Fruit fly (Drosophila melanogaster) whole organism, embryonic: ENCODE results near the gene Cka.
A peak's percentile ranks its signal among the peaks of the same experiment; 100 is the strongest.

ENCODE experiments used
- Atf-2 ChIP-seq: fragments of 200-800 bp; sonication (Bioruptor generic); optimal IDR thresholded peaks from 2 replicates; lab custom pipeline; 2016; ENCODE audit warnings: missing biosample characterization, missing genetic modification characterization
- B-H2 ChIP-seq: fragments of 200-800 bp; sonication (Bioruptor generic); optimal IDR thresholded peaks from 2 replicates; lab custom pipeline; 2018; ENCODE audit warnings: missing biosample characterization, mild to moderate bottlenecking, missing genetic modification characterization
- CG10147 ChIP-seq: fragments of 200-800 bp; sonication (Bioruptor generic); optimal IDR thresholded peaks from 2 replicates; lab custom pipeline; 2019; ENCODE audit warnings: missing biosample characterization, mild to moderate bottlenecking, missing genetic modification characterization, moderate library complexity
- CG10366 ChIP-seq: fragments of 200-800 bp; sonication (Bioruptor generic); IDR thresholded peaks from 2 replicates; pipeline ENCODE4 v1.3.6; 2022; ENCODE audit warnings: missing biosample characterization, missing genetic modification characterization
- CG11456 ChIP-seq: fragments of 200-800 bp; sonication (Bioruptor generic); IDR thresholded peaks from 3 replicates; pipeline ENCODE4 v1.3.6; 2022; ENCODE audit warnings: missing biosample characterization, missing genetic modification characterization
- CG14710 ChIP-seq: fragments of 200-800 bp; sonication (Bioruptor generic); optimal IDR thresholded peaks from 3 replicates; lab custom pipeline; 2019; ENCODE audit warnings: missing biosample characterization, mild to moderate bottlenecking, missing genetic modification characterization, moderate library complexity
- CG1647 ChIP-seq: fragments of 200-800 bp; sonication (Bioruptor generic); optimal IDR thresholded peaks from 3 replicates; lab custom pipeline; 2016; ENCODE audit warnings: missing biosample characterization, missing genetic modification characterization
- CG17361 ChIP-seq: fragments of 200-800 bp; sonication (Bioruptor generic); IDR thresholded peaks from 3 replicates; pipeline ENCODE4 v1.3.6; 2022; ENCODE audit warnings: missing biosample characterization, missing genetic modification characterization
- CG18262 ChIP-seq: fragments of 200-800 bp; optimal IDR thresholded peaks from 3 replicates; lab custom pipeline; 2019; ENCODE audit warnings: missing biosample characterization, mild to moderate bottlenecking, missing genetic modification characterization, moderate library complexity
- CG18764 ChIP-seq: fragments of 200-800 bp; sonication (Bioruptor generic); optimal IDR thresholded peaks from 3 replicates; lab custom pipeline; 2016; ENCODE audit warnings: missing biosample characterization, missing genetic modification characterization
- CG30431 ChIP-seq: fragments of 200-800 bp; sonication (Bioruptor generic); optimal IDR thresholded peaks from 2 replicates; lab custom pipeline; 2017; ENCODE audit warnings: missing biosample characterization, missing genetic modification characterization
- CG32772 ChIP-seq: fragments of 200-800 bp; sonication (Bioruptor generic); IDR thresholded peaks from 2 replicates; pipeline ENCODE4 v1.3.6; 2022; ENCODE audit warnings: missing biosample characterization, missing genetic modification characterization
- CG34224 ChIP-seq: fragments of 200-800 bp; sonication (Bioruptor generic); IDR thresholded peaks from 3 replicates; pipeline ENCODE4 v1.3.6; 2022; ENCODE audit warnings: missing biosample characterization, missing genetic modification characterization; ENCODE audit not compliant: partially characterized antibody
- CG5245 ChIP-seq: fragments of 200-800 bp; sonication (Bioruptor generic); optimal IDR thresholded peaks from 3 replicates; lab custom pipeline; 2016; ENCODE audit warnings: missing biosample characterization, missing genetic modification characterization
- CG8944 ChIP-seq: fragments of 200-800 bp; sonication (Bioruptor generic); optimal IDR thresholded peaks from 3 replicates; lab custom pipeline; 2016; ENCODE audit warnings: missing biosample characterization, missing genetic modification characterization
- Camta ChIP-seq: fragments of 200-800 bp; sonication (Bioruptor generic); optimal IDR thresholded peaks from 2 replicates; lab custom pipeline; 2016; ENCODE audit warnings: missing biosample characterization, missing genetic modification characterization
- Gug ChIP-seq: fragments of 200-800 bp; sonication (Bioruptor generic); IDR thresholded peaks from 4 replicates; pipeline ENCODE4 v1.3.6; 2022; ENCODE audit warnings: missing biosample characterization, missing genetic modification characterization
- HLH4C ChIP-seq: fragments of 200-800 bp; sonication (Bioruptor generic); IDR thresholded peaks from 3 replicates; pipeline ENCODE4 v1.3.6; 2022; ENCODE audit warnings: missing biosample characterization, missing genetic modification characterization; ENCODE audit not compliant: partially characterized antibody
- HmgD ChIP-seq: fragments of 200-800 bp; sonication (Bioruptor generic); optimal IDR thresholded peaks from 3 replicates; lab custom pipeline; 2016; ENCODE audit warnings: missing biosample characterization, missing genetic modification characterization
- Hr78 ChIP-seq, 2 experiments: fragments of 200-800 bp in 1 of 2; fragments of >200 bp in 1 of 2; sonication (Bioruptor generic) in 1 of 2; optimal IDR thresholded peaks; 2 replicates each; lab custom pipeline; 2017 to 2019; ENCODE audit warnings: missing biosample characterization in 2 of 2, missing genetic modification characterization in 2 of 2, mild to moderate bottlenecking in 1 of 2, moderate library complexity in 1 of 2
- Lim3 ChIP-seq: fragments of 200-800 bp; sonication (Bioruptor generic); IDR thresholded peaks from 2 replicates; pipeline ENCODE4 v1.3.6; 2022; ENCODE audit warnings: missing biosample characterization, missing genetic modification characterization
- Max ChIP-seq: fragments of 200-800 bp; sonication (Bioruptor generic); optimal IDR thresholded peaks from 2 replicates; lab custom pipeline; 2016; ENCODE audit warnings: missing biosample characterization, mild to moderate bottlenecking, missing genetic modification characterization
- Meics ChIP-seq: fragments of 200-800 bp; sonication (Bioruptor generic); optimal IDR thresholded peaks from 2 replicates; lab custom pipeline; 2017; ENCODE audit warnings: missing biosample characterization, mild to moderate bottlenecking, missing genetic modification characterization
- Mrtf ChIP-seq: fragments of 200-800 bp; sonication (Bioruptor generic); IDR thresholded peaks from 3 replicates; pipeline ENCODE4 v1.3.6; 2022; ENCODE audit warnings: missing biosample characterization, missing genetic modification characterization
- NC2β ChIP-seq: fragments of 200-800 bp; sonication (Bioruptor generic); optimal IDR thresholded peaks from 2 replicates; lab custom pipeline; 2016; ENCODE audit warnings: missing biosample characterization, missing genetic modification characterization
- NK7.1 ChIP-seq: fragments of 200-800 bp; sonication (Bioruptor generic); optimal IDR thresholded peaks from 3 replicates; lab custom pipeline; 2016; ENCODE audit warnings: missing biosample characterization, missing genetic modification characterization
- Nf-YC ChIP-seq: fragments of 200-800 bp; optimal IDR thresholded peaks from 3 replicates; lab custom pipeline; 2019; ENCODE audit warnings: missing biosample characterization, mild to moderate bottlenecking, missing genetic modification characterization, moderate library complexity
- Ravus ChIP-seq: fragments of 200-800 bp; sonication (Bioruptor generic); IDR thresholded peaks from 2 replicates; pipeline ENCODE4 v1.3.6; 2022; ENCODE audit warnings: missing biosample characterization, missing genetic modification characterization
- Spps ChIP-seq: fragments of 200-800 bp; sonication (Bioruptor generic); optimal IDR thresholded peaks from 2 replicates; lab custom pipeline; 2018; ENCODE audit warnings: missing biosample characterization, mild to moderate bottlenecking, missing genetic modification characterization
- Tbp ChIP-seq: fragments of >200 bp; optimal IDR thresholded peaks from 2 replicates; lab custom pipeline; 2018; ENCODE audit warnings: missing biosample characterization, missing genetic modification characterization
- ase ChIP-seq: fragments of 200-800 bp; sonication (Bioruptor generic); IDR thresholded peaks from 3 replicates; pipeline ENCODE4 v1.3.6; 2022; ENCODE audit warnings: missing biosample characterization, missing genetic modification characterization
- ash1 ChIP-seq: fragments of 200-800 bp; sonication (Bioruptor generic); optimal IDR thresholded peaks from 2 replicates; lab custom pipeline; 2018; ENCODE audit warnings: missing biosample characterization, mild to moderate bottlenecking, missing genetic modification characterization
- corto ChIP-seq: fragments of 200-800 bp; sonication (Bioruptor generic); optimal IDR thresholded peaks from 2 replicates; lab custom pipeline; 2016; ENCODE audit warnings: missing biosample characterization, mild to moderate bottlenecking, missing genetic modification characterization, moderate library complexity
- da ChIP-seq: fragments of 200-800 bp; sonication (Bioruptor generic); optimal IDR thresholded peaks from 2 replicates; lab custom pipeline; 2016; ENCODE audit warnings: missing biosample characterization, missing genetic modification characterization
- dimm ChIP-seq: fragments of 200-800 bp; sonication (Bioruptor generic); IDR thresholded peaks from 2 replicates; pipeline ENCODE4 v1.3.6; 2022; ENCODE audit warnings: missing biosample characterization, missing genetic modification characterization
- exex ChIP-seq: fragments of 200-800 bp; sonication (Bioruptor generic); optimal IDR thresholded peaks from 4 replicates; lab custom pipeline; 2018; ENCODE audit warnings: missing biosample characterization, mild to moderate bottlenecking, missing genetic modification characterization, moderate library complexity
- eyg ChIP-seq: fragments of 200-800 bp; sonication (Bioruptor generic); optimal IDR thresholded peaks from 3 replicates; lab custom pipeline; 2016; ENCODE audit warnings: missing biosample characterization, missing genetic modification characterization
- gro ChIP-seq: fragments of 200-800 bp; sonication (Bioruptor generic); optimal IDR thresholded peaks from 2 replicates; lab custom pipeline; 2016; ENCODE audit warnings: missing biosample characterization, missing genetic modification characterization
- gsb-n ChIP-seq: fragments of 200-800 bp; sonication (Bioruptor generic); optimal IDR thresholded peaks from 3 replicates; lab custom pipeline; 2018; ENCODE audit warnings: missing biosample characterization, mild to moderate bottlenecking, missing genetic modification characterization
- ind ChIP-seq: fragments of 200-800 bp; sonication (Bioruptor generic); optimal IDR thresholded peaks from 3 replicates; lab custom pipeline; 2016; ENCODE audit warnings: missing biosample characterization, missing genetic modification characterization
- lov ChIP-seq, 2 experiments: fragments of 200-800 bp in 1 of 2; fragments of >200 bp in 1 of 2; sonication (Bioruptor generic) in 1 of 2; IDR thresholded peaks in 1 of 2; optimal IDR thresholded peaks in 1 of 2; 2 replicates in 1 of 2; 3 replicates in 1 of 2; pipeline versions ENCODE4 v1.3.6 to Lab custom; 2017 to 2022; ENCODE audit warnings: missing biosample characterization in 1 of 2, missing genetic modification characterization in 1 of 2
- luna ChIP-seq: fragments of 200-800 bp; sonication (Bioruptor generic); optimal IDR thresholded peaks from 2 replicates; lab custom pipeline; 2016; ENCODE audit warnings: missing biosample characterization, missing genetic modification characterization
- odd ChIP-seq: fragments of 200-800 bp; sonication (Bioruptor generic); optimal IDR thresholded peaks from 2 replicates; lab custom pipeline; 2017; ENCODE audit warnings: missing biosample characterization, mild to moderate bottlenecking, missing genetic modification characterization
- psq ChIP-seq: fragments of 200-800 bp; sonication (Bioruptor generic); optimal IDR thresholded peaks from 2 replicates; lab custom pipeline; 2017; ENCODE audit warnings: missing biosample characterization, missing genetic modification characterization
- scrt ChIP-seq: fragments of 200-800 bp; sonication (Bioruptor generic); optimal IDR thresholded peaks from 2 replicates; lab custom pipeline; 2018; ENCODE audit warnings: missing biosample characterization, mild to moderate bottlenecking, missing genetic modification characterization, moderate library complexity
- seq ChIP-seq: fragments of 200-800 bp; sonication (Bioruptor generic); IDR thresholded peaks from 2 replicates; pipeline ENCODE4 v1.3.6; 2022; ENCODE audit warnings: missing biosample characterization, missing genetic modification characterization
- ssp ChIP-seq: fragments of 200-800 bp; sonication (Bioruptor generic); IDR thresholded peaks from 2 replicates; pipeline ENCODE4 v1.3.6; 2022; ENCODE audit warnings: missing biosample characterization, missing genetic modification characterization
- tio ChIP-seq: fragments of 200-800 bp; sonication (Bioruptor generic); optimal IDR thresholded peaks from 2 replicates; lab custom pipeline; 2017; ENCODE audit warnings: missing biosample characterization, missing genetic modification characterization, inconsistent platforms
- wdn ChIP-seq: fragments of 200-800 bp; sonication (Bioruptor generic); IDR thresholded peaks from 2 replicates; pipeline ENCODE4 v1.3.6; 2022; ENCODE audit warnings: missing biosample characterization, missing genetic modification characterization
- z ChIP-seq: fragments of 200-800 bp; sonication (Bioruptor generic); IDR thresholded peaks from 3 replicates; pipeline ENCODE4 v1.3.6; 2022; ENCODE audit warnings: missing biosample characterization, missing genetic modification characterization

Gene Cka

dm6 chr2L:8042645-8043281, 12.2 kb downstream of the Cka start, which contains the start of gene RpL36A (continued):
- TF ChIP-seq Camta (GFP tag; lab: Kevin White, UChicago) (peak; percentile 43), Max (peak; percentile 20), Mrtf (peak; percentile 49; the same call in 2 of the 3 replicates), NK7.1 (GFP tag; lab: Kevin White, UChicago) (peak; percentile 42), Meics (peak; percentile 70), B-H2 (peak; percentile 81), CG17361 (GFP tag; lab: Robert Waterston, UW) (no peak; the same call in 2 of the 3 replicates), CG34224 (peak; percentile 31), z (GFP tag; lab: Robert Waterston, UW) (no peak), CG18262 (no peak), CG8944 (GFP tag; lab: Kevin White, UChicago) (peak; percentile 43), HmgD (GFP tag; lab: Kevin White, UChicago) (peak; percentile 69), ash1 (no peak), gsb-n (tag; lab: Kevin White, UChicago) (no peak), seq (GFP tag; lab: Robert Waterston, UW) (peak; percentile 50; the same call in 1 of the 2 replicates), CG18764 (GFP tag; lab: Kevin White, UChicago) (no peak), Gug (GFP tag; lab: Robert Waterston, UW) (no peak), CG5245 (GFP tag; lab: Kevin White, UChicago) (no peak), gro (GFP tag; lab: Kevin White, UChicago) (no peak), CG32772 (peak; percentile 33; the same call in 1 of the 2 replicates), NC2β (peak; percentile 98), CG10147 (GFP tag; lab: Kevin White, UChicago) (no peak), CG10366 (GFP tag; lab: Robert Waterston, UW) (peak; percentile 60), luna (GFP tag; lab: Kevin White, UChicago) (peak; percentile 39), da (GFP tag; lab: Kevin White, UChicago) (peak; percentile 35), Ravus (no peak; the same call in 1 of the 2 replicates), CG30431 (GFP tag; lab: Kevin White, UChicago) (no peak), scrt (GFP tag; lab: Kevin White, UChicago) (no peak), Hr78 (GFP tag; optimal IDR thresholded peaks at IDR 0.05; lab: Kevin White, UChicago) (no peak), dimm (GFP tag; lab: Robert Waterston, UW) (no peak), odd (GFP tag; lab: Kevin White, UChicago) (no peak), Atf-2 (GFP tag; lab: Kevin White, UChicago) (peak; percentile 40), exex (no peak), Lim3 (no peak), HLH4C (GFP tag; lab: Robert Waterston, UW) (peak; percentile 54), Nf-YC (tag; lab: Kevin White, UChicago) (no peak), lov (optimal IDR thresholded peaks at IDR 0.05; lab: Kevin White, UChicago) (no peak), lov (GFP tag; IDR thresholded peaks at IDR 0.05; lab: Robert Waterston, UW) (peak; percentile 76; the same call in 2 of the 3 replicates), Tbp (no peak), ind (peak; percentile 36), ssp (GFP tag; lab: Robert Waterston, UW) (peak; percentile 81), CG14710 (peak; percentile 64), eyg (GFP tag; lab: Kevin White, UChicago) (peak; percentile 49), wdn (GFP tag; lab: Robert Waterston, UW) (no peak; the same call in 1 of the 2 replicates), psq (GFP tag; lab: Kevin White, UChicago) (no peak), CG11456 (peak; percentile 87), Spps (tag; lab: Kevin White, UChicago) (no peak), ase (GFP tag; lab: Robert Waterston, UW) (0 out of 3 replicates have a peak, but pooled peaks have one; percentile 33), CG1647 (GFP tag; lab: Kevin White, UChicago) (no peak), corto (GFP tag; lab: Kevin White, UChicago) (no peak), tio (GFP tag; lab: Kevin White, UChicago) (no peak)
